Worm (Caenorhabditis elegans) whole organism, midembryonic: ENCODE data around the gene dhgd-1.

Source experiments
- T22C8.4 ChIP-seq: fragments of 200-800 bp; sonication (Bioruptor generic); IDR thresholded peaks from 2 replicates; pipeline ENCODE4 v1.3.6; 2022; ENCODE audit warnings: missing genetic modification characterization, missing compliant biosample characterization
- cog-1 ChIP-seq: sonication (generic microtip); optimal IDR thresholded peaks from 2 replicates; lab custom pipeline; 2016; ENCODE audit warnings: missing genetic modification characterization, missing compliant biosample characterization
- flt-1 ChIP-seq: fragments of 200-800 bp; sonication (Bioruptor generic); IDR thresholded peaks from 2 replicates; pipeline ENCODE4 v1.3.6; 2022; ENCODE audit warnings: missing genetic modification characterization, missing compliant biosample characterization
- klf-2 ChIP-seq: fragments of 200-800 bp; sonication (Bioruptor generic); conservative IDR thresholded peaks from 2 replicates; pipeline ENCODE4 v1.3.6; 2022; ENCODE audit warnings: missing genetic modification reagents, missing genetic modification characterization, missing compliant biosample characterization
- med-1 ChIP-seq: sonication (generic microtip); optimal IDR thresholded peaks from 2 replicates; lab custom pipeline; 2017; ENCODE audit warnings: missing genetic modification characterization, mild to moderate bottlenecking, missing compliant biosample characterization, antibody characterized with exemption, missing genetic modification reagents; ENCODE audit not compliant: insufficient read depth
- ref-1 ChIP-seq: fragments of 200-800 bp; sonication (Bioruptor generic); conservative IDR thresholded peaks from 2 replicates; pipeline ENCODE4 v1.3.6; 2022; ENCODE audit warnings: missing genetic modification reagents, missing genetic modification characterization, missing compliant biosample characterization
- tab-1 ChIP-seq: fragments of 200-800 bp; sonication (Bioruptor generic); IDR thresholded peaks from 2 replicates; pipeline ENCODE4 v1.3.6; 2022; ENCODE audit warnings: missing genetic modification characterization, missing compliant biosample characterization
- ztf-23 ChIP-seq: fragments of 200-800 bp; sonication (Bioruptor generic); IDR thresholded peaks from 2 replicates; pipeline ENCODE4 v1.3.6; 2022; ENCODE audit warnings: missing genetic modification reagents, missing genetic modification characterization, missing compliant biosample characterization
- ztf-29 ChIP-seq: fragments of 200-800 bp; sonication (Bioruptor generic); IDR thresholded peaks from 2 replicates; pipeline ENCODE4 v1.3.6; 2022; ENCODE audit warnings: missing genetic modification reagents, missing genetic modification characterization, missing compliant biosample characterization

dhgd-1 gene

ce11 chrII:11547254-11547687, 4.6 kb downstream of the dhgd-1 start, which contains the start of gene F54D5.7:
F54D5.7 (plus strand) TSS chrII:11547517.
- TF ChIP-seq klf-2 (GFP tag; lab: Robert Waterston, UW) (no peak), ref-1 (GFP tag; lab: Robert Waterston, UW) (no peak), flt-1 (GFP tag; lab: Robert Waterston, UW) (0 out of 2 replicates have a peak, but pooled peaks have one; percentile 13), cog-1 (tag; lab: Kevin White, UChicago) (no peak)

ce11 chrII:11545952-11546325, 5.9 kb downstream of the dhgd-1 start:
- TF ChIP-seq ztf-23 (no peak), ref-1 (GFP tag; lab: Robert Waterston, UW) (no peak), flt-1 (GFP tag; lab: Robert Waterston, UW) (no peak), klf-2 (GFP tag; lab: Robert Waterston, UW) (no peak), tab-1 (GFP tag; lab: Robert Waterston, UW) (no peak), ztf-29 (no peak), cog-1 (tag; lab: Kevin White, UChicago) (no peak)

ce11 chrII:11545299-11545951, 6.5 kb downstream of the dhgd-1 start, which contains the start of gene dnj-13:
dnj-13 (plus strand) TSS chrII:11545701.
- TF ChIP-seq flt-1 (GFP tag; lab: Robert Waterston, UW) (peak; percentile 87), ref-1 (GFP tag; lab: Robert Waterston, UW) (no peak), klf-2 (GFP tag; lab: Robert Waterston, UW) (no peak), med-1 (GFP tag; lab: Kevin White, UChicago) (no peak), tab-1 (GFP tag; lab: Robert Waterston, UW) (peak; percentile 49; the same call in 1 of the 2 replicates), ztf-29 (no peak), T22C8.4 (GFP tag; lab: Robert Waterston, UW) (peak; percentile 49; the same call in 1 of the 2 replicates), cog-1 (tag; lab: Kevin White, UChicago) (peak; percentile 88), ztf-23 (peak; percentile 76)

- TF ChIP-seq ztf-23 (no peak), flt-1 (GFP tag; lab: Robert Waterston, UW) (no peak)
Observed at ce11 chrII:11544714-11545113, 7.2 kb downstream of the dhgd-1 start, which contains the start of gene F54D5.9. F54D5.9 (minus strand) TSS chrII:11544828.

ce11 chrII:11542958-11543357, 8.9 kb downstream of the dhgd-1 start:
- TF ChIP-seq med-1 (GFP tag; lab: Kevin White, UChicago) (no peak), ztf-29 (no peak), cog-1 (tag; lab: Kevin White, UChicago) (no peak), ztf-23 (no peak), flt-1 (GFP tag; lab: Robert Waterston, UW) (no peak)

- TF ChIP-seq ref-1 (GFP tag; lab: Robert Waterston, UW) (no peak), T22C8.4 (GFP tag; lab: Robert Waterston, UW) (peak; percentile 62), flt-1 (GFP tag; lab: Robert Waterston, UW) (no peak), tab-1 (GFP tag; lab: Robert Waterston, UW) (no peak)
Observed at ce11 chrII:11542385-11542784, 9.5 kb downstream of the dhgd-1 start, which contains the start of gene gtf-2E2. gtf-2E2 (minus strand) TSS chrII:11542495.

ce11 chrII:11538741-11539140, 13.1 kb downstream of the dhgd-1 start, which contains the start of gene Y62F5A.9:
Y62F5A.9 (minus strand) TSS chrII:11538841.
- TF ChIP-seq tab-1 (GFP tag; lab: Robert Waterston, UW) (no peak), T22C8.4 (GFP tag; lab: Robert Waterston, UW) (no peak), ztf-29 (no peak), med-1 (GFP tag; lab: Kevin White, UChicago) (no peak), klf-2 (GFP tag; lab: Robert Waterston, UW) (no peak), flt-1 (GFP tag; lab: Robert Waterston, UW) (no peak), cog-1 (tag; lab: Kevin White, UChicago) (no peak), ztf-23 (no peak), ref-1 (GFP tag; lab: Robert Waterston, UW) (no peak)

- peak; percentile 76 for TF ChIP-seq flt-1 (GFP tag; lab: Robert Waterston, UW)
- no peak for TF ChIP-seq ref-1 (GFP tag; lab: Robert Waterston, UW)
- TF ChIP-seq T22C8.4 (GFP tag; lab: Robert Waterston, UW), result peak; percentile 45; the same call in 1 of the 2 replicates
Observed at ce11 chrII:11537606-11538016, 14.3 kb downstream of the dhgd-1 start.

- TF ChIP-seq ztf-23, result 0 out of 2 replicates have a peak, but pooled peaks have one; percentile 18
- no peak for TF ChIP-seq klf-2 (GFP tag; lab: Robert Waterston, UW)
Observed at ce11 chrII:11537115-11537514, 14.8 kb downstream of the dhgd-1 start.

ce11 chrII:11536505-11536904, 15.4 kb downstream of the dhgd-1 start:
- TF ChIP-seq ztf-29 (no peak), ztf-23 (no peak), cog-1 (tag; lab: Kevin White, UChicago) (no peak), flt-1 (GFP tag; lab: Robert Waterston, UW) (no peak), ref-1 (GFP tag; lab: Robert Waterston, UW) (no peak), tab-1 (GFP tag; lab: Robert Waterston, UW) (no peak), klf-2 (GFP tag; lab: Robert Waterston, UW) (no peak), med-1 (GFP tag; lab: Kevin White, UChicago) (no peak), T22C8.4 (GFP tag; lab: Robert Waterston, UW) (no peak)
